Fruit fly (Drosophila melanogaster): ENCODE measurements around the gene caup.

The caup gene

DNA sequence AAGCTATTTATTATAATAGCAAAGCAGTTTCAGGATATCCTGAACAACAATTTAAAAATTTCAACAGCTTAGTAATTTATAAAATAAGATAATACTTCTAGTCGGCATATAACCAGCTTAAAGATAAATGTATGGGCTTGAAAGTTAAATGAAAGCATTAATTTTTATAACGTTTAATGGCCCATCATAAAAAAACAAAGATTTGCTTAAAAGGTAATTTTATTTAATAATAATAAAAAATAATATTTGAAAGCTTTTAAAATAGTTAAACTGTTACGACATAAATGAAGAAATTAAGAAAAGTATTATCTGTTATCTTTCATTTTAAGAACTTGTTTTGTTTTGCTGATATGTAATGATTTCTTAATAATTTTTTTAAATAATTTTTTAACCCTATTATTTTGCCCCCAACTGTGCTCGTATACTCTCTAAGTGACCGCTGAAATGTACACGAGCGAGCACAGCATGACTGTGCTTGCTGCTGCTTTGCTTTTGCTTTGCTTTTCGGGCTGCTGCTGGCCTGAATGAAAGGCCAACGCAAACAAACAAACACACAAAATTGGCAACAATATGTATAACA, 22.1 kb upstream of the caup start:
- peak; percentile 8 for TF ChIP-seq Eip78C (GFP tag)
- TF ChIP-seq eg (GFP tag; IDR thresholded peaks at IDR 0.05), result no peak
- TF ChIP-seq CG32006 (GFP tag; optimal IDR thresholded peaks at IDR 0.05), result peak; percentile 45
- TF ChIP-seq svp (GFP tag), result peak; percentile 54

DNA sequence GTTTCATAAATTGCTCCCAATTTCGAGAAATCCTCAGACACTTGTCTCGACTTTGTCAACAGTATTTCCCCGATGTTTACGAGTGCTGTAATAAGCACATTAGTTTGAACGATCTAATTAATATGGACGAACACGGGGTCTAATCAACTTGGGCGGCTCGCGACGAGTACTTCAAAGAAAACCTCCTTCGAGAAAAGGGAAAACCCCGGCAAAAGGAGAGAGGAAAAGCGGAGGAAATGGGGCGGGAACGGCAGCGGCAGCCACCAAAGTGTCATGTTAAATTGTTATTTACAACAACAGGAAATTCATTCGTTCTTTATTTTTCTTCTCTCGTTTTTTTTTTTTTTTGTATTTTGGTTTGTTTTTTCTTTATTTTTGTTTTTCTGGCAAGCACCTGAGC, 21.2 kb upstream of the caup start:
- no peak for TF ChIP-seq CG6854 (GFP tag; optimal IDR thresholded peaks at IDR 0.05)
- TF ChIP-seq CG11762 (GFP tag; optimal IDR thresholded peaks at IDR 0.05; ENCODE audit: insufficient read depth), result no peak
- no peak for TF ChIP-seq Sox14 (GFP tag; optimal IDR thresholded peaks at IDR 0.05)
- no peak for TF ChIP-seq Ets96B (tag; optimal IDR thresholded peaks at IDR 0.05)
- TF ChIP-seq Blimp-1 (GFP tag; optimal IDR thresholded peaks at IDR 0.05), result no peak

- no peak for TF ChIP-seq CG3032 (tag; optimal IDR thresholded peaks at IDR 0.05)
Measured at dm6 chr3L:12588863-12589262, 20.6 kb upstream of the caup start.

dm6 chr3L:12589972-12590606, 19.3 kb upstream of the caup start:
- TF ChIP-seq Smox (GFP tag; optimal IDR thresholded peaks at IDR 0.05) (peak; percentile 35), CG32006 (GFP tag; optimal IDR thresholded peaks at IDR 0.05) (peak; percentile 45), Ets96B (tag; optimal IDR thresholded peaks at IDR 0.05) (peak; percentile 42), salr (GFP tag; optimal IDR thresholded peaks at IDR 0.05) (peak in 1 of 2 experiments; percentile 10), Sox102F (GFP tag; optimal IDR thresholded peaks at IDR 0.05) (no peak), fkh (GFP tag; optimal IDR thresholded peaks at IDR 0.05) (peak; percentile 36), CG1621 (tag; optimal IDR thresholded peaks at IDR 0.05) (no peak), CG11294 (GFP tag; IDR thresholded peaks at IDR 0.05) (no peak), fd59A (GFP tag; optimal IDR thresholded peaks at IDR 0.05) (peak; percentile 26), Hr4 (GFP tag; optimal IDR thresholded peaks at IDR 0.05) (peak; percentile 39), Eip78C (GFP tag) (peak; percentile 90), CG3032 (tag; optimal IDR thresholded peaks at IDR 0.05) (peak; percentile 30), svp (GFP tag) (peak; percentile 75), Met (GFP tag; optimal IDR thresholded peaks at IDR 0.05) (peak; percentile 35), acj6 (GFP tag; optimal IDR thresholded peaks at IDR 0.05) (peak; percentile 51), topi (GFP tag; optimal IDR thresholded peaks at IDR 0.05) (peak; percentile 31), CG6808 (GFP tag; optimal IDR thresholded peaks at IDR 0.05) (peak; percentile 9), Hr39 (GFP tag; optimal IDR thresholded peaks at IDR 0.05) (peak; percentile 30), pdm3 (GFP tag; optimal IDR thresholded peaks at IDR 0.05) (peak; percentile 28), fd85E (GFP tag; optimal IDR thresholded peaks at IDR 0.05) (no peak), CG31627 (GFP tag; optimal IDR thresholded peaks at IDR 0.05) (peak; percentile 16), CG6854 (GFP tag; optimal IDR thresholded peaks at IDR 0.05) (no peak), CG4318 (GFP tag; optimal IDR thresholded peaks at IDR 0.05) (peak; percentile 28), CG3919 (GFP tag; optimal IDR thresholded peaks at IDR 0.05) (peak; percentile 32), esn (GFP tag; optimal IDR thresholded peaks at IDR 0.05) (peak; percentile 29), OdsH (GFP tag; optimal IDR thresholded peaks at IDR 0.05) (peak; percentile 40), cyc (GFP tag; optimal IDR thresholded peaks at IDR 0.05) (peak; percentile 30), Eip75B (GFP tag; optimal IDR thresholded peaks at IDR 0.05) (no peak), Blimp-1 (GFP tag; optimal IDR thresholded peaks at IDR 0.05) (no peak), ss (GFP tag; optimal IDR thresholded peaks at IDR 0.05) (no peak)

- TF ChIP-seq eg (GFP tag; IDR thresholded peaks at IDR 0.05) (no peak), CG16779 (tag; optimal IDR thresholded peaks at IDR 0.05) (no peak), ss (GFP tag; optimal IDR thresholded peaks at IDR 0.05) (peak in 1 of 2 experiments; percentile 88), Gug (GFP tag; IDR thresholded peaks at IDR 0.05) (0 out of 2 replicates have a peak, but pooled peaks have one; percentile 16)
Measured at dm6 chr3L:12590709-12591108, 18.7 kb upstream of the caup start.
